Fruit fly (Drosophila melanogaster) whole organism, embryonic: ENCODE data around the gene CG3795.
A peak's percentile ranks its signal among the peaks of the same experiment; 100 is the strongest.

Experiments
- Antp ChIP-seq: fragments of 200-800 bp; sonication (Bioruptor generic); optimal IDR thresholded peaks from 3 replicates; lab custom pipeline; 2016; ENCODE audit warnings: missing biosample characterization, missing genetic modification characterization
- BEAF-32 ChIP-seq: fragments of 200-800 bp; sonication (Bioruptor generic); optimal IDR thresholded peaks from 3 replicates; lab custom pipeline; 2017; ENCODE audit warnings: missing biosample characterization, missing genetic modification characterization, mild to moderate bottlenecking, moderate library complexity, missing genetic modification reagents
- Blimp-1 ChIP-seq: fragments of 200-800 bp; sonication (Bioruptor generic); optimal IDR thresholded peaks from 3 replicates; lab custom pipeline; 2018; ENCODE audit warnings: missing biosample characterization, missing genetic modification characterization, mild to moderate bottlenecking, moderate library complexity, missing genetic modification reagents
- CG10959 ChIP-seq: fragments of 200-800 bp; sonication (Bioruptor generic); IDR thresholded peaks from 2 replicates; pipeline ENCODE4 v1.3.6; 2022; ENCODE audit warnings: missing biosample characterization, missing genetic modification characterization
- CG12236 ChIP-seq: fragments of 200-800 bp; sonication (Bioruptor generic); optimal IDR thresholded peaks from 2 replicates; lab custom pipeline; 2016; ENCODE audit warnings: missing biosample characterization, missing genetic modification characterization
- CG1529 ChIP-seq: fragments of 200-800 bp; sonication (Bioruptor generic); optimal IDR thresholded peaks from 3 replicates; lab custom pipeline; 2018; ENCODE audit warnings: missing biosample characterization, missing genetic modification characterization
- CG18011 ChIP-seq: fragments of 200-800 bp; sonication (Bioruptor generic); optimal IDR thresholded peaks from 2 replicates; lab custom pipeline; 2017; ENCODE audit warnings: missing biosample characterization, missing genetic modification characterization, mild to moderate bottlenecking, moderate library complexity, missing genotype
- CG18599 ChIP-seq: fragments of 200-800 bp; sonication (Bioruptor generic); optimal IDR thresholded peaks from 3 replicates; lab custom pipeline; 2017; ENCODE audit warnings: missing biosample characterization, missing genetic modification characterization, mild to moderate bottlenecking, moderate library complexity, missing genetic modification reagents
- CG18619 ChIP-seq: fragments of 200-800 bp; sonication (Bioruptor generic); optimal IDR thresholded peaks from 3 replicates; lab custom pipeline; 2017; ENCODE audit warnings: missing biosample characterization, mild to moderate bottlenecking, missing genetic modification characterization
- CG18764 ChIP-seq: fragments of 200-800 bp; sonication (Bioruptor generic); optimal IDR thresholded peaks from 3 replicates; lab custom pipeline; 2016; ENCODE audit warnings: missing biosample characterization, missing genetic modification characterization
- CG2120 ChIP-seq: fragments of 200-800 bp; sonication (Bioruptor generic); optimal IDR thresholded peaks from 3 replicates; lab custom pipeline; 2016; ENCODE audit warnings: missing biosample characterization, missing genetic modification characterization
- CG3281 ChIP-seq: fragments of 200-800 bp; sonication (Bioruptor generic); optimal IDR thresholded peaks from 3 replicates; lab custom pipeline; 2017; ENCODE audit warnings: missing biosample characterization, mild to moderate bottlenecking, missing genetic modification characterization
- CG33557 ChIP-seq: fragments of 200-800 bp; sonication (Bioruptor generic); optimal IDR thresholded peaks from 2 replicates; lab custom pipeline; 2019; ENCODE audit warnings: missing biosample characterization, mild to moderate bottlenecking, missing genetic modification characterization, moderate library complexity
- CG4424 ChIP-seq: fragments of 200-800 bp; sonication (Bioruptor generic); optimal IDR thresholded peaks from 3 replicates; lab custom pipeline; 2016; ENCODE audit warnings: missing biosample characterization, missing genetic modification characterization
- CG4707 ChIP-seq: fragments of 200-800 bp; sonication (Bioruptor generic); optimal IDR thresholded peaks from 2 replicates; lab custom pipeline; 2018; ENCODE audit warnings: missing biosample characterization, mild to moderate bottlenecking, missing genetic modification characterization, moderate library complexity
- CG5180 ChIP-seq: fragments of 200-800 bp; sonication (Bioruptor generic); optimal IDR thresholded peaks from 3 replicates; lab custom pipeline; 2017; ENCODE audit warnings: missing biosample characterization, missing genetic modification characterization, mild to moderate bottlenecking, moderate library complexity, missing genetic modification reagents
- CG6654 ChIP-seq: fragments of 200-800 bp; sonication (Bioruptor generic); optimal IDR thresholded peaks from 2 replicates; lab custom pipeline; 2017; ENCODE audit warnings: missing biosample characterization, mild to moderate bottlenecking, missing genetic modification characterization
- CG6689 ChIP-seq: fragments of 200-800 bp; sonication (Bioruptor generic); IDR thresholded peaks from 2 replicates; pipeline ENCODE4 v1.3.6; 2022; ENCODE audit warnings: missing biosample characterization, missing genetic modification characterization
- CG7745 ChIP-seq: fragments of 200-800 bp; sonication (Bioruptor generic); optimal IDR thresholded peaks from 2 replicates; lab custom pipeline; 2018; ENCODE audit warnings: missing biosample characterization, mild to moderate bottlenecking, missing genetic modification characterization, moderate library complexity
- CG8478 ChIP-seq: fragments of >200 bp; optimal IDR thresholded peaks from 2 replicates; lab custom pipeline; 2018
- CG9609 ChIP-seq: fragments of 200-800 bp; sonication (Bioruptor generic); optimal IDR thresholded peaks from 3 replicates; lab custom pipeline; 2016; ENCODE audit warnings: missing biosample characterization, missing genetic modification characterization
- CkIIα-i1 ChIP-seq: fragments of 200-800 bp; sonication (Bioruptor generic); IDR thresholded peaks from 2 replicates; pipeline ENCODE4 v1.3.6; 2022; ENCODE audit warnings: missing biosample characterization, missing genetic modification characterization
- CoRest ChIP-seq: fragments of 200-800 bp; sonication (Bioruptor generic); optimal IDR thresholded peaks from 3 replicates; lab custom pipeline; 2018; ENCODE audit warnings: missing biosample characterization, mild to moderate bottlenecking, missing genetic modification characterization, moderate library complexity
- Dek ChIP-seq: fragments of 200-800 bp; sonication (Bioruptor generic); optimal IDR thresholded peaks from 3 replicates; lab custom pipeline; 2019; ENCODE audit warnings: missing biosample characterization, mild to moderate bottlenecking, missing genetic modification characterization, moderate library complexity
- E2f1 ChIP-seq: fragments of 200-800 bp; sonication (Bioruptor generic); IDR thresholded peaks from 2 replicates; pipeline ENCODE4 v1.3.6; 2022; ENCODE audit warnings: missing biosample characterization, missing genetic modification characterization
- GATAe ChIP-seq: fragments of 200-800 bp; sonication (Bioruptor generic); conservative IDR thresholded peaks from 2 replicates; pipeline ENCODE4 v1.3.6; 2022; ENCODE audit warnings: missing biosample characterization, missing genetic modification characterization
- HmgD ChIP-seq: fragments of 200-800 bp; sonication (Bioruptor generic); optimal IDR thresholded peaks from 3 replicates; lab custom pipeline; 2016; ENCODE audit warnings: missing biosample characterization, missing genetic modification characterization
- Hr39 ChIP-seq: fragments of >200 bp; optimal IDR thresholded peaks from 2 replicates; lab custom pipeline; 2017
- Hr51 ChIP-seq, 2 experiments: fragments of 200-800 bp; sonication (Bioruptor generic); optimal IDR thresholded peaks; 2 replicates in 1 of 2; 3 replicates in 1 of 2; lab custom pipeline; 2016 to 2018; ENCODE audit warnings: missing biosample characterization in 2 of 2, missing genetic modification characterization in 2 of 2, mild to moderate bottlenecking in 1 of 2, moderate library complexity in 1 of 2
- Hr78 ChIP-seq, 2 experiments: fragments of 200-800 bp in 1 of 2; fragments of >200 bp in 1 of 2; sonication (Bioruptor generic) in 1 of 2; optimal IDR thresholded peaks; 2 replicates each; lab custom pipeline; 2017 to 2019; ENCODE audit warnings: missing biosample characterization in 2 of 2, missing genetic modification characterization in 2 of 2, mild to moderate bottlenecking in 1 of 2, moderate library complexity in 1 of 2
- Neu2 ChIP-seq: fragments of 200-800 bp; sonication (Bioruptor generic); optimal IDR thresholded peaks from 3 replicates; lab custom pipeline; 2016; ENCODE audit warnings: missing biosample characterization, missing genetic modification characterization, borderline replicate concordance
- Rx ChIP-seq: fragments of 200-800 bp; sonication (Bioruptor generic); IDR thresholded peaks from 2 replicates; pipeline ENCODE4 v1.3.6; 2022; ENCODE audit warnings: missing biosample characterization, missing genetic modification characterization
- Sox102F ChIP-seq: fragments of 200-800 bp; sonication (Bioruptor generic); optimal IDR thresholded peaks from 2 replicates; lab custom pipeline; 2018; ENCODE audit warnings: missing biosample characterization, mild to moderate bottlenecking, missing genetic modification characterization, moderate library complexity
- TFAM ChIP-seq: fragments of 200-800 bp; sonication (Bioruptor generic); optimal IDR thresholded peaks from 2 replicates; lab custom pipeline; 2017; ENCODE audit warnings: missing biosample characterization, missing genetic modification characterization, inconsistent platforms
- Xbp1 ChIP-seq: fragments of 200-800 bp; sonication (Bioruptor generic); optimal IDR thresholded peaks from 3 replicates; lab custom pipeline; 2016; ENCODE audit warnings: missing biosample characterization, mild to moderate bottlenecking, missing genetic modification characterization
- ab ChIP-seq: fragments of 200-800 bp; sonication (Bioruptor generic); optimal IDR thresholded peaks from 2 replicates; lab custom pipeline; 2016; ENCODE audit warnings: missing biosample characterization, missing genetic modification characterization
- amos ChIP-seq: fragments of 200-800 bp; sonication (Bioruptor generic); IDR thresholded peaks from 2 replicates; pipeline ENCODE4 v1.3.6; 2022; ENCODE audit warnings: missing biosample characterization, missing genetic modification characterization; ENCODE audit not compliant: partially characterized antibody
- ara ChIP-seq: fragments of 200-800 bp; sonication (Bioruptor generic); IDR thresholded peaks from 2 replicates; pipeline ENCODE4 v1.3.6; 2022; ENCODE audit warnings: missing biosample characterization, missing genetic modification characterization
- bab2 ChIP-seq: fragments of 200-800 bp; sonication (Bioruptor generic); optimal IDR thresholded peaks from 2 replicates; lab custom pipeline; 2016; ENCODE audit warnings: missing biosample characterization, missing genetic modification characterization
- croc ChIP-seq: fragments of 200-800 bp; sonication (Bioruptor generic); conservative IDR thresholded peaks from 3 replicates; pipeline ENCODE4 v1.3.6; 2022; ENCODE audit warnings: missing biosample characterization, missing genetic modification characterization
- crol ChIP-seq: fragments of 200-800 bp; sonication (Bioruptor generic); IDR thresholded peaks from 2 replicates; pipeline ENCODE4 v1.3.6; 2022; ENCODE audit warnings: missing biosample characterization, missing genetic modification characterization
- gfzf ChIP-seq: fragments of 200-800 bp; sonication (Bioruptor generic); optimal IDR thresholded peaks from 2 replicates; lab custom pipeline; 2016; ENCODE audit warnings: missing biosample characterization, mild to moderate bottlenecking, missing genetic modification characterization, moderate library complexity
- gro ChIP-seq: fragments of 200-800 bp; sonication (Bioruptor generic); optimal IDR thresholded peaks from 2 replicates; lab custom pipeline; 2016; ENCODE audit warnings: missing biosample characterization, missing genetic modification characterization
- otp ChIP-seq: fragments of 200-800 bp; sonication (Bioruptor generic); IDR thresholded peaks from 3 replicates; pipeline ENCODE4, ENCODE4 v1.3.6; 2022; ENCODE audit warnings: missing biosample characterization, missing genetic modification characterization
- tna ChIP-seq: fragments of 200-800 bp; sonication (Bioruptor generic); IDR thresholded peaks from 2 replicates; pipeline ENCODE4 v1.3.6; 2022; ENCODE audit warnings: missing biosample characterization, missing genetic modification characterization; ENCODE audit not compliant: partially characterized antibody
- ttk ChIP-seq: fragments of 200-800 bp; sonication (Bioruptor generic); IDR thresholded peaks from 2 replicates; pipeline ENCODE4 v2.1.2; 2022; ENCODE audit warnings: missing biosample characterization, missing genetic modification characterization
- tx ChIP-seq: fragments of 200-800 bp; sonication (Bioruptor generic); optimal IDR thresholded peaks from 2 replicates; lab custom pipeline; 2016; ENCODE audit warnings: missing biosample characterization, missing genetic modification characterization
- unc-4 ChIP-seq: fragments of 200-800 bp; sonication (Bioruptor generic); IDR thresholded peaks from 2 replicates; pipeline ENCODE4 v1.3.6; 2022; ENCODE audit warnings: missing biosample characterization, missing genetic modification characterization; ENCODE audit not compliant: partially characterized antibody
- vnd ChIP-seq: fragments of 200-800 bp; sonication (Bioruptor generic); IDR thresholded peaks from 3 replicates; pipeline ENCODE4 v1.3.6; 2022; ENCODE audit warnings: missing biosample characterization, missing genetic modification characterization; ENCODE audit not compliant: partially characterized antibody
- zfh1 ChIP-seq: fragments of 200-800 bp; sonication (Bioruptor generic); IDR thresholded peaks from 3 replicates; pipeline ENCODE4 v1.3.6; 2022; ENCODE audit warnings: missing biosample characterization, missing genetic modification characterization

The CG3795 gene

dm6 chrX:1669214-1669613, 40.8 kb downstream of the CG3795 start, which contains the start of the genes CG3740 and hfw (continued):
- peak; percentile 47 for TF ChIP-seq CG18619
- peak; percentile 43; the same call in 1 of the 2 replicates for TF ChIP-seq GATAe
- TF ChIP-seq CG5180 (GFP tag; lab: Kevin White, UChicago), result peak; percentile 0
- peak; percentile 46 for TF ChIP-seq Dek (tag; lab: Kevin White, UChicago)
- TF ChIP-seq CG9609 (GFP tag; lab: Kevin White, UChicago), result no peak
- peak; percentile 78; the same call in 1 of the 2 replicates for TF ChIP-seq tna (GFP tag; lab: Robert Waterston, UW)
- TF ChIP-seq gfzf, result no peak
- no peak for TF ChIP-seq CG7745 (tag; lab: Kevin White, UChicago)
- TF ChIP-seq gro (GFP tag; lab: Kevin White, UChicago), result no peak
- peak; percentile 78 for TF ChIP-seq Sox102F (GFP tag; lab: Kevin White, UChicago)
- 0 out of 2 replicates have a peak, but pooled peaks have one; percentile 7 for TF ChIP-seq CkIIα-i1 (GFP tag; lab: Robert Waterston, UW)
- TF ChIP-seq ab (GFP tag; lab: Kevin White, UChicago), result no peak
- TF ChIP-seq ttk, result peak; percentile 71
- TF ChIP-seq Blimp-1, result no peak
- TF ChIP-seq Hr51 (GFP tag; optimal IDR thresholded peaks at IDR 0.05; lab: Kevin White, UChicago), result peak; percentile 22 to 66
- peak; percentile 91 for TF ChIP-seq vnd
- peak; percentile 40 for TF ChIP-seq CG18011
- peak; percentile 78 for TF ChIP-seq CoRest (tag; lab: Kevin White, UChicago)
- no peak for TF ChIP-seq CG12236
- TF ChIP-seq BEAF-32 (GFP tag; lab: Kevin White, UChicago), result peak; percentile 92
- TF ChIP-seq Xbp1 (GFP tag; lab: Kevin White, UChicago), result peak; percentile 76
- no peak for TF ChIP-seq Antp (GFP tag; lab: Kevin White, UChicago)
- TF ChIP-seq croc (GFP tag; lab: Robert Waterston, UW), result peak; percentile 50; the same call in 2 of the 3 replicates
- no peak for TF ChIP-seq CG4707 (GFP tag; lab: Kevin White, UChicago)
- TF ChIP-seq CG6654 (GFP tag; lab: Kevin White, UChicago), result peak; percentile 14
- TF ChIP-seq zfh1, result peak; percentile 71
- peak; percentile 94 for TF ChIP-seq unc-4 (GFP tag; lab: Robert Waterston, UW)
- peak; percentile 62 for TF ChIP-seq CG18764 (GFP tag; lab: Kevin White, UChicago)
- peak; percentile 84 for TF ChIP-seq E2f1
- no peak for TF ChIP-seq Neu2 (GFP tag; lab: Kevin White, UChicago)
- TF ChIP-seq crol, result no peak
- TF ChIP-seq bab2 (GFP tag; lab: Kevin White, UChicago), result no peak
- TF ChIP-seq HmgD, result no peak
- no peak for TF ChIP-seq TFAM (GFP tag; lab: Kevin White, UChicago)
- TF ChIP-seq CG10959 (GFP tag; lab: Robert Waterston, UW), result peak; percentile 94
- no peak for TF ChIP-seq tx (GFP tag; lab: Kevin White, UChicago)
- TF ChIP-seq amos (GFP tag; lab: Robert Waterston, UW), result peak; percentile 84
- TF ChIP-seq CG8478 (lab: Kevin White, UChicago), result no peak
- TF ChIP-seq CG33557 (GFP tag; lab: Kevin White, UChicago), result peak; percentile 44
- 0 out of 3 replicates have a peak, but pooled peaks have one; percentile 24 for TF ChIP-seq otp
- TF ChIP-seq Rx, result peak; percentile 65
- peak; percentile 75 for TF ChIP-seq CG2120
- TF ChIP-seq CG3281, result peak; percentile 50
- peak; percentile 74 for TF ChIP-seq ara (GFP tag; lab: Robert Waterston, UW)
- peak; percentile 78 for TF ChIP-seq CG6689 (GFP tag; lab: Robert Waterston, UW)
- TF ChIP-seq Hr39, result no peak
- no peak for TF ChIP-seq CG1529 (GFP tag; lab: Kevin White, UChicago)
- TF ChIP-seq CG18599 (GFP tag; lab: Kevin White, UChicago), result peak; percentile 68
- no peak for TF ChIP-seq Hr78 (GFP tag; optimal IDR thresholded peaks at IDR 0.05; lab: Kevin White, UChicago)
- TF ChIP-seq CG4424 (GFP tag; lab: Kevin White, UChicago), result peak; percentile 73
